Fruit fly (Drosophila melanogaster): ENCODE results near the gene salt.

salt gene

dm6 chr3R:31743279-31743678, 11.2 kb downstream of the salt start, which contains the start of gene Tbca (continued):
- TF ChIP-seq ind (GFP tag; optimal IDR thresholded peaks at IDR 0.05) (no peak), CG15601 (tag; optimal IDR thresholded peaks at IDR 0.05) (no peak), sr (GFP tag; IDR thresholded peaks at IDR 0.05) (no peak), CG10543 (GFP tag; optimal IDR thresholded peaks at IDR 0.05) (no peak), CG1602 (GFP tag; optimal IDR thresholded peaks at IDR 0.05) (no peak), CG9817 (tag; optimal IDR thresholded peaks at IDR 0.05) (no peak), dmrt99B (tag; optimal IDR thresholded peaks at IDR 0.05) (no peak), CG16863 (GFP tag; optimal IDR thresholded peaks at IDR 0.05) (no peak), Xrp1 (GFP tag; IDR thresholded peaks at IDR 0.05) (no peak), CG2199 (GFP tag; IDR thresholded peaks at IDR 0.05) (no peak), fru (optimal IDR thresholded peaks at IDR 0.05) (no peak), grau (tag; optimal IDR thresholded peaks at IDR 0.05) (no peak), sens (GFP tag) (no peak), CG10654 (GFP tag; optimal IDR thresholded peaks at IDR 0.05) (no peak), amos (GFP tag; IDR thresholded peaks at IDR 0.05; ENCODE audit: partially characterized antibody) (peak; percentile 79), ssp (GFP tag; IDR thresholded peaks at IDR 0.05) (no peak), CG6654 (GFP tag; optimal IDR thresholded peaks at IDR 0.05) (no peak), CG32532 (GFP tag; IDR thresholded peaks at IDR 0.05) (no peak), CG4617 (GFP tag; optimal IDR thresholded peaks at IDR 0.05; ENCODE audit: borderline replicate concordance) (peak; percentile 1), Taf1 (GFP tag; IDR thresholded peaks at IDR 0.05) (no peak), wek (GFP tag; optimal IDR thresholded peaks at IDR 0.05) (no peak), CG3995 (GFP tag; optimal IDR thresholded peaks at IDR 0.05) (peak; percentile 30), tgo (GFP tag; IDR thresholded peaks at IDR 0.05) (no peak), lola (GFP tag; optimal IDR thresholded peaks at IDR 0.05) (no peak), CG14667 (GFP tag; IDR thresholded peaks at IDR 0.05) (no peak), CG13894 (tag; optimal IDR thresholded peaks at IDR 0.05) (no peak), Awh (GFP tag; IDR thresholded peaks at IDR 0.05) (no peak), nerfin-1 (tag; optimal IDR thresholded peaks at IDR 0.05) (no peak), CG14965 (GFP tag; optimal IDR thresholded peaks at IDR 0.05; ENCODE audit: borderline replicate concordance) (no peak), slou (GFP tag; optimal IDR thresholded peaks at IDR 0.05) (no peak), phol (tag; optimal IDR thresholded peaks at IDR 0.05) (no peak), Myb (GFP tag; optimal IDR thresholded peaks at IDR 0.05) (peak; percentile 87), CG30431 (GFP tag; optimal IDR thresholded peaks at IDR 0.05) (no peak), Usf (GFP tag; optimal IDR thresholded peaks at IDR 0.05) (no peak), sqz (GFP tag; optimal IDR thresholded peaks at IDR 0.05) (peak; percentile 92), stwl (tag; optimal IDR thresholded peaks at IDR 0.05) (peak; percentile 11), pfk (GFP tag; optimal IDR thresholded peaks at IDR 0.05) (peak; percentile 97), Poxn (GFP tag; IDR thresholded peaks at IDR 0.05) (no peak), hbn (GFP tag; IDR thresholded peaks at IDR 0.05; ENCODE audit: partially characterized antibody) (peak; percentile 48), pho (GFP tag; optimal IDR thresholded peaks at IDR 0.05) (no peak), Hey (tag; optimal IDR thresholded peaks at IDR 0.05) (no peak), eyg (GFP tag; optimal IDR thresholded peaks at IDR 0.05) (no peak), mirr (GFP tag; optimal IDR thresholded peaks at IDR 0.05) (no peak), Camta (GFP tag; optimal IDR thresholded peaks at IDR 0.05) (no peak), CG12769 (tag; optimal IDR thresholded peaks at IDR 0.05) (no peak), CG33557 (GFP tag; optimal IDR thresholded peaks at IDR 0.05) (no peak), Rfx (GFP tag; IDR thresholded peaks at IDR 0.05) (no peak), nmo (GFP tag; optimal IDR thresholded peaks at IDR 0.05) (peak; percentile 4), CG15696 (tag; optimal IDR thresholded peaks at IDR 0.05) (no peak), BtbVII (GFP tag; optimal IDR thresholded peaks at IDR 0.05) (no peak), ham (GFP tag; IDR thresholded peaks at IDR 0.05) (no peak), ac (GFP tag; optimal IDR thresholded peaks at IDR 0.05) (no peak)

Data from whole organism, embryonic.